Fruit fly (Drosophila melanogaster) whole organism, larva: Measurements from ENCODE around the gene Aef1.

ENCODE experiments used
- noc ChIP-seq: fragments of 200-800 bp; sonication (Bioruptor generic); optimal IDR thresholded peaks from 3 replicates; lab custom pipeline; 2019; ENCODE audit warnings: missing biosample characterization, mild to moderate bottlenecking, missing genetic modification characterization, moderate library complexity

Aef1 gene

DNA sequence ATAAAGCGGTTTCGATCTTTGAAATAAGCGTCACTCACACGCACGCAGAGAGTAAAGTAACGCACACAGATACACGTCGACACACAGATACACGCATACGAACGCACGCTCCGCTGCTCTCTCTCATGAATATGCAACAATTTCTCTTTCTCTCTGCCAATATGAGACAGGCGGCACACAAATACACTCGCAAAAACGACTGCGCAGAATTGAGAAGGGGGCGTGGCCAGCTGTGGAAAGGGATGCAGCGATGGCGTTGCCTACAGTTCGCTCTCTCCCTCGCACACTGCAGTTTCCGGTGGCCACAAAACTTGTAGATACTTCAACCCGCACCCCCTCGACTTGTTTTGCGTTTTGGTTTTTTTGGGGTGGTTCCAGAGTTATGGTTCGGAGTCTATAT is 46.4 kb downstream of the Aef1 start:
- no peak for TF ChIP-seq noc (tag; lab: Kevin White, UChicago)

dm6 chr3L:21482100-21482499 is 48.9 kb downstream of the Aef1 start:
- TF ChIP-seq noc (tag; lab: Kevin White, UChicago): no peak

dm6 chr3L:21483837-21484236 is 50.6 kb downstream of the Aef1 start:
- TF ChIP-seq noc (tag; lab: Kevin White, UChicago): no peak
